Worm (Caenorhabditis elegans): ENCODE results near the gene pkg-2.

pkg-2 gene

ce11 chrIV:8487183-8487582 is 33.5 kb upstream of the pkg-2 start, which contains the start of gene srlf-3:
srlf-3 (plus strand) TSS chrIV:8487483.
- TF ChIP-seq nhr-6 (tag; optimal IDR thresholded peaks at IDR 0.05) (no peak), mab-5 (tag; optimal IDR thresholded peaks at IDR 0.05) (no peak), ZK546.5 (tag; optimal IDR thresholded peaks at IDR 0.05) (no peak), nhr-10 (tag; optimal IDR thresholded peaks at IDR 0.05) (no peak), zag-1 (tag; optimal IDR thresholded peaks at IDR 0.05) (no peak), crh-2 (tag; optimal IDR thresholded peaks at IDR 0.05) (no peak), C34F6.9 (tag; optimal IDR thresholded peaks at IDR 0.05) (no peak), R02D3.7 (tag; optimal IDR thresholded peaks at IDR 0.05) (no peak), lin-13 (GFP tag; optimal IDR thresholded peaks at IDR 0.05) (no peak), nhr-12 (tag; optimal IDR thresholded peaks at IDR 0.05) (no peak), snpc-4 (tag; optimal IDR thresholded peaks at IDR 0.05) (no peak), sma-3 (GFP tag; optimal IDR thresholded peaks at IDR 0.05) (no peak)

- TF ChIP-seq snpc-4 (tag; optimal IDR thresholded peaks at IDR 0.05) = no peak
Measured at ce11 chrIV:8488043-8488442, 32.7 kb upstream of the pkg-2 start.

- TF ChIP-seq nhr-11 (tag; optimal IDR thresholded peaks at IDR 0.05) (no peak), sma-3 (GFP tag; optimal IDR thresholded peaks at IDR 0.05) (no peak), aly-2 (tag; optimal IDR thresholded peaks at IDR 0.05) (no peak), unc-55 (GFP tag; optimal IDR thresholded peaks at IDR 0.05) (no peak), elt-1 (tag; optimal IDR thresholded peaks at IDR 0.05) (no peak), F13H6.1 (tag; optimal IDR thresholded peaks at IDR 0.05) (no peak), fos-1 (tag; optimal IDR thresholded peaks at IDR 0.05) (no peak), sem-4 (tag; optimal IDR thresholded peaks at IDR 0.05) (no peak), mab-5 (tag; optimal IDR thresholded peaks at IDR 0.05) (no peak), nhr-10 (tag; optimal IDR thresholded peaks at IDR 0.05) (no peak), Y55F3AM.14 (GFP tag; optimal IDR thresholded peaks at IDR 0.05) (no peak), ztf-11 (tag; optimal IDR thresholded peaks at IDR 0.05) (no peak), R02D3.7 (tag; optimal IDR thresholded peaks at IDR 0.05) (no peak), nhr-129 (tag; optimal IDR thresholded peaks at IDR 0.05) (no peak), lin-39 (tag; optimal IDR thresholded peaks at IDR 0.05) (no peak), lin-11 (tag; optimal IDR thresholded peaks at IDR 0.05) (no peak)
Measured at ce11 chrIV:8489915-8490314, 30.8 kb upstream of the pkg-2 start, which contains the start of gene srlf-2. srlf-2 (plus strand) TSS chrIV:8490215.

DNA sequence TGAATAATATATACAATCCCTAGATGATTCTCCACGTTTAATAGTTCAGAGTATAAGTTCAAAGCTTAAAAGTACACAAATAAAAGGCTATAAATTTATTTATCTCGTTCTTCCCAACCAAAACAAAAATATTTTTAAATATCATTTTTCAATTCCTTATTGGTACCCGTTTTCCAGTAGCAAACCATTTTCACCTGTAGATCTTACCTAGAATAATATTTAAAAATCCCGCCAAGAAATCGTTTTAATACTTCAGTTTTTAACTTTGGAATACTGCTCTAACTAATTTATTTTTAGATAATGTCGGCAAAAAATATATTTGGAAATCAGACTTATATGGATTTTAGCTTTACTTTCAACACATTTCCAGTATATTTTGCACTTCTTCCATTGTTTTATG is 28.5 kb upstream of the pkg-2 start, which contains the start of gene sru-7:
sru-7 (plus strand) TSS at position 301 of the 400 bp plus-strand sequence.
- no peak for TF ChIP-seq nhr-11 (tag; optimal IDR thresholded peaks at IDR 0.05)
- no peak for TF ChIP-seq blmp-1 (tag; optimal IDR thresholded peaks at IDR 0.05; ENCODE audit: insufficient read depth)
- no peak for TF ChIP-seq unc-55 (GFP tag; optimal IDR thresholded peaks at IDR 0.05)
- TF ChIP-seq nhr-23 (tag; optimal IDR thresholded peaks at IDR 0.05) = no peak
- no peak for TF ChIP-seq ztf-11 (tag; optimal IDR thresholded peaks at IDR 0.05)
- TF ChIP-seq sem-4 (tag; optimal IDR thresholded peaks at IDR 0.05) = no peak
- TF ChIP-seq alr-1 (tag; optimal IDR thresholded peaks at IDR 0.05) = no peak
- TF ChIP-seq nhr-12 (tag; optimal IDR thresholded peaks at IDR 0.05) = no peak
- no peak for TF ChIP-seq peb-1 (tag; optimal IDR thresholded peaks at IDR 0.05)
- TF ChIP-seq aly-2 (tag; optimal IDR thresholded peaks at IDR 0.05) = no peak
- TF ChIP-seq C34F6.9 (tag; optimal IDR thresholded peaks at IDR 0.05) = no peak
- no peak for TF ChIP-seq nhr-77 (tag; optimal IDR thresholded peaks at IDR 0.05)
- no peak for TF ChIP-seq sma-3 (GFP tag; optimal IDR thresholded peaks at IDR 0.05)
- no peak for TF ChIP-seq ztf-1 (GFP tag; conservative IDR thresholded peaks at IDR 0.05)
- TF ChIP-seq Y55F3AM.14 (GFP tag; optimal IDR thresholded peaks at IDR 0.05) = no peak
- TF ChIP-seq dmd-4 (tag; optimal IDR thresholded peaks at IDR 0.05) = no peak
- no peak for TF ChIP-seq unc-62 (GFP tag; optimal IDR thresholded peaks at IDR 0.05)
- TF ChIP-seq nhr-25 (tag; optimal IDR thresholded peaks at IDR 0.05) = no peak
- TF ChIP-seq elt-1 (tag; optimal IDR thresholded peaks at IDR 0.05) = no peak
- TF ChIP-seq ama-1 (optimal IDR thresholded peaks at IDR 0.05) = no peak

- no peak for TF ChIP-seq lin-39 (tag; optimal IDR thresholded peaks at IDR 0.05)
- no peak for TF ChIP-seq peb-1 (tag; optimal IDR thresholded peaks at IDR 0.05)
- no peak for TF ChIP-seq aly-2 (tag; optimal IDR thresholded peaks at IDR 0.05)
- no peak for TF ChIP-seq sma-3 (GFP tag; optimal IDR thresholded peaks at IDR 0.05)
- TF ChIP-seq elt-1 (tag; optimal IDR thresholded peaks at IDR 0.05) = no peak
- no peak for TF ChIP-seq nhr-129 (tag; optimal IDR thresholded peaks at IDR 0.05)
- no peak for TF ChIP-seq unc-55 (GFP tag; optimal IDR thresholded peaks at IDR 0.05)
- no peak for TF ChIP-seq C34F6.9 (tag; optimal IDR thresholded peaks at IDR 0.05)
- TF ChIP-seq nhr-21 (tag; optimal IDR thresholded peaks at IDR 0.05) = no peak
- no peak for TF ChIP-seq zag-1 (tag; optimal IDR thresholded peaks at IDR 0.05)
- no peak for TF ChIP-seq dmd-4 (tag; optimal IDR thresholded peaks at IDR 0.05)
Measured at ce11 chrIV:8496263-8496662, 24.4 kb upstream of the pkg-2 start, which contains the start of gene C28C12.12. C28C12.12 (minus strand) TSS chrIV:8496363.
